4 fruit fly cellular contexts compared by ENCODE assay signal in genomic region chr2L:21179615-21180031, dm6.
TF ChIP-seq lines count a peak whose summit lies in the region.

Gene bur, minus strand, starts transcription at chr2L:21179683.
Gene Mcm10, plus strand, starts transcription at chr2L:21179933.

- TF ChIP-seq CTCF in whole organism, embryonic (GFP tag; optimal IDR thresholded peaks at IDR 0.05; lab: Kevin White, UChicago) = no peak

TF ChIP-seq in whole organism, adult, 20 proteins besides CTCF, POLR2A, EP300 and RAD21:
- peak; percentile 42 for TF ChIP-seq CG7101 (tag; optimal IDR thresholded peaks at IDR 0.05; lab: Kevin White, UChicago)
- peak; percentile 2 for TF ChIP-seq pad (GFP tag; optimal IDR thresholded peaks at IDR 0.05; lab: Kevin White, UChicago)
- TF ChIP-seq Hr96 (GFP tag; optimal IDR thresholded peaks at IDR 0.05; lab: Kevin White, UChicago) = no peak
- peak; percentile 27 for TF ChIP-seq CG14711 (tag; optimal IDR thresholded peaks at IDR 0.05; lab: Kevin White, UChicago)

TF ChIP-seq in whole organism, embryonic, 481 proteins besides CTCF, POLR2A, EP300 and RAD21 (continues in another document):
- TF ChIP-seq kah (GFP tag; optimal IDR thresholded peaks at IDR 0.05; lab: Kevin White, UChicago) (no peak), CG18011 (GFP tag; optimal IDR thresholded peaks at IDR 0.05; lab: Kevin White, UChicago) (no peak), nom (GFP tag; optimal IDR thresholded peaks at IDR 0.05; lab: Kevin White, UChicago) (no peak), CG17802 (tag; optimal IDR thresholded peaks at IDR 0.05; lab: Kevin White, UChicago) (no peak), Doc2 (GFP tag; IDR thresholded peaks at IDR 0.05; lab: Robert Waterston, UW) (no peak), CG14965 (GFP tag; optimal IDR thresholded peaks at IDR 0.05; lab: Kevin White, UChicago; ENCODE audit: borderline replicate concordance) (no peak), CG14441 (GFP tag; IDR thresholded peaks at IDR 0.05; lab: Robert Waterston, UW) (no peak), CG7271 (tag; optimal IDR thresholded peaks at IDR 0.05; lab: Kevin White, UChicago) (peak; percentile 16), CG11398 (GFP tag; optimal IDR thresholded peaks at IDR 0.05; lab: Kevin White, UChicago) (no peak), D (optimal IDR thresholded peaks at IDR 0.05; lab: Kevin White, UChicago) (no peak), D (GFP tag; optimal IDR thresholded peaks at IDR 0.05; lab: Kevin White, UChicago) (no peak), CG12391 (tag; optimal IDR thresholded peaks at IDR 0.05; lab: Kevin White, UChicago) (peak; percentile 65), CG8290 (GFP tag; optimal IDR thresholded peaks at IDR 0.05; lab: Kevin White, UChicago) (peak; percentile 60), CG8290 (tag; optimal IDR thresholded peaks at IDR 0.05; lab: Kevin White, UChicago) (no peak), YL-1 (GFP tag; optimal IDR thresholded peaks at IDR 0.05; lab: Kevin White, UChicago) (peak; percentile 26), Hr51 (GFP tag; optimal IDR thresholded peaks at IDR 0.05; lab: Kevin White, UChicago) (no peak), ato (GFP tag; IDR thresholded peaks at IDR 0.05; lab: Robert Waterston, UW; ENCODE audit: partially characterized antibody) (no peak), zen2 (GFP tag; IDR thresholded peaks at IDR 0.05; lab: Robert Waterston, UW; ENCODE audit: partially characterized antibody) (no peak), HLH4C (GFP tag; IDR thresholded peaks at IDR 0.05; lab: Robert Waterston, UW; ENCODE audit: partially characterized antibody) (no peak), CG4404 (GFP tag; IDR thresholded peaks at IDR 0.05; lab: Robert Waterston, UW) (no peak), wdn (GFP tag; IDR thresholded peaks at IDR 0.05; lab: Robert Waterston, UW) (no peak), Xbp1 (GFP tag; optimal IDR thresholded peaks at IDR 0.05; lab: Kevin White, UChicago) (no peak), crp (GFP tag; optimal IDR thresholded peaks at IDR 0.05; lab: Kevin White, UChicago) (peak in 1 of 2 experiments; percentile 28), maf-S (GFP tag; optimal IDR thresholded peaks at IDR 0.05; lab: Kevin White, UChicago) (no peak), Dp (GFP tag; optimal IDR thresholded peaks at IDR 0.05; lab: Kevin White, UChicago) (peak; percentile 87), cato (GFP tag; optimal IDR thresholded peaks at IDR 0.05; lab: Kevin White, UChicago; ENCODE audit: borderline replicate concordance) (no peak), twi (tag; optimal IDR thresholded peaks at IDR 0.05; lab: Kevin White, UChicago) (no peak), Scr (GFP tag; IDR thresholded peaks at IDR 0.05; lab: Robert Waterston, UW; ENCODE audit: partially characterized antibody) (no peak), row (GFP tag; IDR thresholded peaks at IDR 0.05; lab: Robert Waterston, UW) (no peak)

TF ChIP-seq in whole organism, prepupa, 60 proteins besides CTCF, POLR2A, EP300 and RAD21:
- no peak for TF ChIP-seq CG10669 (GFP tag; optimal IDR thresholded peaks at IDR 0.05; lab: Kevin White, UChicago)
- TF ChIP-seq Hr39 (GFP tag; optimal IDR thresholded peaks at IDR 0.05; lab: Kevin White, UChicago) = no peak
- peak; percentile 66 for TF ChIP-seq Eip93F (GFP tag; optimal IDR thresholded peaks at IDR 0.05; lab: Kevin White, UChicago)
- TF ChIP-seq CG34406 (GFP tag; optimal IDR thresholded peaks at IDR 0.05; lab: Kevin White, UChicago) = no peak

TF ChIP-seq in whole organism, wandering third instar larva, 38 proteins besides CTCF, POLR2A, EP300 and RAD21:
- TF ChIP-seq HLH106 (tag; optimal IDR thresholded peaks at IDR 0.05; lab: Kevin White, UChicago) (peak; percentile 7), N (GFP tag; optimal IDR thresholded peaks at IDR 0.05; lab: Kevin White, UChicago) (no peak), sage (GFP tag; optimal IDR thresholded peaks at IDR 0.05; lab: Kevin White, UChicago) (peak; percentile 33)
